Fruit fly (Drosophila melanogaster) whole organism, wandering third instar larva: ENCODE data around the gene Sirt4.
A peak's percentile ranks its signal among the peaks of the same experiment; 100 is the strongest.

Experiments used
- Abd-B ChIP-seq: fragments of >200 bp; optimal IDR thresholded peaks from 2 replicates; lab custom pipeline; 2017; ENCODE audit warnings: missing biosample characterization, missing genetic modification characterization
- CG32264 ChIP-seq: fragments of 200-800 bp; sonication (Bioruptor generic); optimal IDR thresholded peaks from 2 replicates; lab custom pipeline; 2016; ENCODE audit warnings: missing biosample characterization, missing genetic modification characterization
- CG9705 ChIP-seq: fragments of 200-800 bp; sonication (Bioruptor generic); optimal IDR thresholded peaks from 2 replicates; lab custom pipeline; 2018; ENCODE audit warnings: missing biosample characterization, mild to moderate bottlenecking, missing genetic modification characterization
- Dfd ChIP-seq: fragments of >200 bp; optimal IDR thresholded peaks from 2 replicates; lab custom pipeline; 2017; ENCODE audit warnings: missing biosample characterization, missing genetic modification characterization
- Dif ChIP-seq: fragments of 200-275, 200-300 bp; sonication (Bioruptor generic); optimal IDR thresholded peaks from 2 replicates; lab custom pipeline; 2018; ENCODE audit warnings: missing biosample characterization, missing genetic modification characterization; ENCODE audit not compliant: partially characterized antibody
- GATAd ChIP-seq: sonication (Bioruptor generic); optimal IDR thresholded peaks from 2 replicates; lab custom pipeline; 2016; ENCODE audit warnings: missing biosample characterization, missing genetic modification characterization
- HLH106 ChIP-seq: fragments of 200-800 bp; optimal IDR thresholded peaks from 3 replicates; lab custom pipeline; 2019; ENCODE audit warnings: missing biosample characterization, mild to moderate bottlenecking, missing genetic modification characterization, moderate library complexity
- Hr78 ChIP-seq: fragments of >200 bp; optimal IDR thresholded peaks from 2 replicates; lab custom pipeline; 2017; ENCODE audit warnings: missing biosample characterization, missing genetic modification characterization
- Hr83 ChIP-seq: fragments of 200-300 bp; sonication (Bioruptor generic); optimal IDR thresholded peaks from 2 replicates; lab custom pipeline; 2016; ENCODE audit warnings: missing biosample characterization, mild to moderate bottlenecking, missing genetic modification characterization, moderate library complexity; ENCODE audit not compliant: poor library complexity, severe bottlenecking
- Jra ChIP-seq: sonication (Bioruptor generic); optimal IDR thresholded peaks from 2 replicates; lab custom pipeline; 2016; ENCODE audit warnings: missing biosample characterization, missing genetic modification characterization
- Mio ChIP-seq: sonication (Bioruptor generic); optimal IDR thresholded peaks from 2 replicates; lab custom pipeline; 2016; ENCODE audit warnings: missing biosample characterization, missing genetic modification characterization
- OdsH ChIP-seq: fragments of 200-800 bp; sonication (Bioruptor generic); optimal IDR thresholded peaks from 2 replicates; lab custom pipeline; 2016; ENCODE audit warnings: missing biosample characterization, mild to moderate bottlenecking, missing genetic modification characterization
- Rel ChIP-seq, 2 experiments: fragments of 200-800 bp; sonication (Bioruptor generic) in 1 of 2; optimal IDR thresholded peaks; 2 replicates in 1 of 2; 3 replicates in 1 of 2; lab custom pipeline; 2016 to 2019; ENCODE audit warnings: mild to moderate bottlenecking in 2 of 2, missing biosample characterization in 2 of 2, missing genetic modification characterization in 2 of 2, moderate library complexity in 1 of 2
- Sp1 ChIP-seq: fragments of 200-800 bp; sonication (Bioruptor generic); optimal IDR thresholded peaks from 3 replicates; lab custom pipeline; 2019; ENCODE audit warnings: missing biosample characterization, mild to moderate bottlenecking, missing genetic modification characterization, moderate library complexity
- Vsx2 ChIP-seq: fragments of 200-300, 225-300 bp; sonication (Bioruptor generic); optimal IDR thresholded peaks from 2 replicates; lab custom pipeline; 2018; ENCODE audit warnings: missing biosample characterization, missing genetic modification characterization; ENCODE audit not compliant: partially characterized antibody
- br ChIP-seq: fragments of 200-800 bp; sonication (Bioruptor generic); optimal IDR thresholded peaks from 2 replicates; lab custom pipeline; 2016; ENCODE audit warnings: missing biosample characterization, missing genetic modification characterization
- dl ChIP-seq, 2 experiments: fragments of 175-275, 200-275 bp in 1 of 2; fragments of 200-275 bp in 1 of 2; sonication (Bioruptor generic); optimal IDR thresholded peaks; lab custom pipeline; 2018; ENCODE audit warnings: mild to moderate bottlenecking in 2 of 2, missing biosample characterization in 2 of 2, missing genetic modification characterization in 2 of 2, moderate library complexity in 2 of 2; ENCODE audit not compliant: partially characterized antibody in 2 of 2, insufficient read depth in 1 of 2
- dmrt93B ChIP-seq: fragments of 200-800 bp; sonication (Bioruptor generic); optimal IDR thresholded peaks from 2 replicates; lab custom pipeline; 2018; ENCODE audit warnings: missing biosample characterization, mild to moderate bottlenecking, missing genetic modification characterization
- dsf ChIP-seq: sonication (Bioruptor generic); optimal IDR thresholded peaks from 2 replicates; lab custom pipeline; 2016; ENCODE audit warnings: missing biosample characterization, missing genetic modification characterization, borderline replicate concordance
- ey ChIP-seq: fragments of 200-800 bp; sonication (Bioruptor generic); optimal IDR thresholded peaks from 2 replicates; lab custom pipeline; 2016; ENCODE audit warnings: missing biosample characterization, missing genetic modification characterization
- foxo ChIP-seq, 2 experiments: fragments of 200-800 bp; sonication (Bioruptor generic); optimal IDR thresholded peaks; 2 replicates in 1 of 2; 3 replicates in 1 of 2; lab custom pipeline; 2016 to 2017; ENCODE audit warnings: missing biosample characterization in 2 of 2, missing genetic modification characterization in 2 of 2
- fru ChIP-seq: fragments of 200-800 bp; sonication (Bioruptor generic); optimal IDR thresholded peaks from 3 replicates; lab custom pipeline; 2016; ENCODE audit warnings: missing biosample characterization, mild to moderate bottlenecking, missing genetic modification characterization
- h ChIP-seq: fragments of 200-800 bp; sonication (Bioruptor generic); optimal IDR thresholded peaks from 3 replicates; lab custom pipeline; 2016; ENCODE audit warnings: missing biosample characterization, mild to moderate bottlenecking, missing genetic modification characterization
- jim ChIP-seq: fragments of 175-275, 200-325 bp; sonication (Bioruptor generic); optimal IDR thresholded peaks from 2 replicates; lab custom pipeline; 2016; ENCODE audit warnings: missing biosample characterization, mild to moderate bottlenecking, missing genetic modification characterization
- lola ChIP-seq: fragments of >200 bp; optimal IDR thresholded peaks from 2 replicates; lab custom pipeline; 2017; ENCODE audit warnings: missing biosample characterization, missing genetic modification characterization
- psq ChIP-seq: fragments of 200-800 bp; sonication (Bioruptor generic); optimal IDR thresholded peaks from 3 replicates; lab custom pipeline; 2017; ENCODE audit warnings: missing biosample characterization, mild to moderate bottlenecking, missing genetic modification characterization, moderate library complexity
- rgr ChIP-seq: fragments of 200-800 bp; sonication (Bioruptor generic); optimal IDR thresholded peaks from 3 replicates; lab custom pipeline; 2016; ENCODE audit warnings: missing biosample characterization, mild to moderate bottlenecking, missing genetic modification characterization
- sage ChIP-seq: fragments of 200-800 bp; sonication (Bioruptor generic); optimal IDR thresholded peaks from 2 replicates; lab custom pipeline; 2016; ENCODE audit warnings: missing biosample characterization, mild to moderate bottlenecking, missing genetic modification characterization
- sv ChIP-seq: fragments of 200-800 bp; sonication (Bioruptor generic); optimal IDR thresholded peaks from 3 replicates; lab custom pipeline; 2016; ENCODE audit warnings: missing biosample characterization, missing genetic modification characterization
- tai ChIP-seq: sonication (Bioruptor generic); optimal IDR thresholded peaks from 2 replicates; lab custom pipeline; 2016; ENCODE audit warnings: missing biosample characterization, missing genetic modification characterization
- usp ChIP-seq: fragments of >200 bp; optimal IDR thresholded peaks from 2 replicates; lab custom pipeline; 2017; ENCODE audit warnings: missing biosample characterization, missing genetic modification characterization
- woc ChIP-seq: sonication (Bioruptor generic); optimal IDR thresholded peaks from 2 replicates; lab custom pipeline; 2016; ENCODE audit warnings: missing biosample characterization, mild to moderate bottlenecking, missing genetic modification characterization

Gene Sirt4

DNA sequence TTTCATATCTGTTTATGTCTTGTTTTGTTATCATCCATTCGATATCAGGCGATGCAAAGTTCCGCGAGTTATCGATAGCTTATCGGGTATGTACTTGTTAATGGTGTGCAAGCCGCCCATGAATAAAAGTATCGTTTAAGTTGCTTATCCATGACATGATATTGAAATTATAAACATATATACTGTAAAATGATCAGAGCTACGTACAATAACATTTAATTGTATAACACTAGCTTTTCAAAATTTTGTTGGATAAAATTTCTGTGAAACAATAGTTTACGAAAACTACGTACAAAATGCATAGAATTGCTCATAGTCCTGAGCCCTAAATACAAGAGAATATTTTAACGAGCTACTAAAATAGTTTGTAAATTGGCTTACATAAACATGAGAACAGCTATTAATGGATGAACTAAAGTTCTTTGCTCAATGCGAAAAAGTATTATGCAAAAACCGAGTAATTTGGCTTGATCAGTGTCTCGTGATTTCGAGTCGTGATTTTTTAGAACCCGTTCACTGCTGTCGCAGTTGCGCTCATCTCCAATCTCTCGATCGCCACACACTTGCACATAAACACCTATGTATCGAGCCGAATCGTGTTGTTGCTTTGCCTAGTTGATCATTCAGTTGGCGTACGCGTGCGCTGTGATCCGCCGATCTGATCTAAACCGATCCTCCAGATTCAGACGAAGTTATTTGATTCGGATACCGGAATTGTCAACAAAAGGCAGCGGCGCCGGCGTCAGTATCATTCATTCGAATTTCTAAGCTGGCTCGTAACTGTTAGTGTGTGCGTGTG lies 23.9 kb upstream of the Sirt4 start, which contains the start of the genes PGAP1 and cv (continued):
- TF ChIP-seq Sp1 (GFP tag; lab: Kevin White, UChicago) (peak; percentile 55), Mio (GFP tag; lab: Kevin White, UChicago) (no peak), dl (GFP tag; optimal IDR thresholded peaks at IDR 0.05; lab: Kevin White, UChicago; ENCODE audit: insufficient read depth in 1 of 2, partially characterized antibody in 2 of 2) (no peak)

- no peak for TF ChIP-seq psq (GFP tag; lab: Kevin White, UChicago)
- TF ChIP-seq fru (GFP tag; lab: Kevin White, UChicago): no peak
- no peak for TF ChIP-seq Mio (GFP tag; lab: Kevin White, UChicago)
- no peak for TF ChIP-seq usp (GFP tag; lab: Kevin White, UChicago)
- no peak for TF ChIP-seq CG32264 (GFP tag; lab: Kevin White, UChicago)
- no peak for TF ChIP-seq Rel (GFP tag; optimal IDR thresholded peaks at IDR 0.05; lab: Kevin White, UChicago)
- no peak for TF ChIP-seq Rel (tag; optimal IDR thresholded peaks at IDR 0.05; lab: Kevin White, UChicago)
- no peak for TF ChIP-seq HLH106 (tag; lab: Kevin White, UChicago)
- TF ChIP-seq CG9705 (GFP tag; lab: Kevin White, UChicago): no peak
- TF ChIP-seq Abd-B (GFP tag; lab: Kevin White, UChicago): no peak
- TF ChIP-seq foxo (GFP tag; optimal IDR thresholded peaks at IDR 0.05; lab: Kevin White, UChicago): no peak
- TF ChIP-seq Hr78 (GFP tag; lab: Kevin White, UChicago): no peak
- no peak for TF ChIP-seq Hr83 (GFP tag; lab: Kevin White, UChicago)
- no peak for TF ChIP-seq rgr
- no peak for TF ChIP-seq GATAd (GFP tag; lab: Kevin White, UChicago)
- no peak for TF ChIP-seq dmrt93B (GFP tag; lab: Kevin White, UChicago)
Measured at dm6 chrX:5682940-5683339, 17.2 kb upstream of the Sirt4 start, which contains the start of gene CG42449. TSS of gene CG42449 (plus strand) at chrX:5683240.

dm6 chrX:5679933-5680667 lies 14.4 kb upstream of the Sirt4 start, which contains the start of the genes Tre1 and Gr5a:
TSS of gene Tre1 (minus strand) at chrX:5679977.
TSS of gene Gr5a (plus strand) at chrX:5680617.
- TF ChIP-seq lola (GFP tag; lab: Kevin White, UChicago): no peak
- TF ChIP-seq Abd-B (GFP tag; lab: Kevin White, UChicago): no peak
- TF ChIP-seq h (GFP tag; lab: Kevin White, UChicago): no peak
- TF ChIP-seq Rel (GFP tag; optimal IDR thresholded peaks at IDR 0.05; lab: Kevin White, UChicago): no peak
- TF ChIP-seq Rel (tag; optimal IDR thresholded peaks at IDR 0.05; lab: Kevin White, UChicago): no peak
- TF ChIP-seq dsf (GFP tag; lab: Kevin White, UChicago): no peak
- no peak for TF ChIP-seq tai (GFP tag; lab: Kevin White, UChicago)
- no peak for TF ChIP-seq sage
- no peak for TF ChIP-seq Vsx2 (GFP tag; lab: Kevin White, UChicago)
- TF ChIP-seq ey (GFP tag; lab: Kevin White, UChicago): no peak
- no peak for TF ChIP-seq OdsH (GFP tag; lab: Kevin White, UChicago)
- no peak for TF ChIP-seq Dif (GFP tag; lab: Kevin White, UChicago)
- no peak for TF ChIP-seq Hr78 (GFP tag; lab: Kevin White, UChicago)
- TF ChIP-seq HLH106 (tag; lab: Kevin White, UChicago): no peak
- TF ChIP-seq sv (GFP tag; lab: Kevin White, UChicago): no peak
- TF ChIP-seq usp (GFP tag; lab: Kevin White, UChicago): no peak
- TF ChIP-seq, all 38 proteins: peak for 0

- TF ChIP-seq OdsH (GFP tag; lab: Kevin White, UChicago) (peak; percentile 77), fru (GFP tag; lab: Kevin White, UChicago) (peak; percentile 80), Sp1 (GFP tag; lab: Kevin White, UChicago) (peak; percentile 72), lola (GFP tag; lab: Kevin White, UChicago) (no peak), h (GFP tag; lab: Kevin White, UChicago) (peak; percentile 75), rgr (peak; percentile 70), HLH106 (tag; lab: Kevin White, UChicago) (peak; percentile 61), jim (GFP tag; lab: Kevin White, UChicago) (peak; percentile 71), br (GFP tag; lab: Kevin White, UChicago) (peak; percentile 64), Hr83 (GFP tag; lab: Kevin White, UChicago) (no peak), dl (GFP tag; optimal IDR thresholded peaks at IDR 0.05; lab: Kevin White, UChicago; ENCODE audit: insufficient read depth in 1 of 2, partially characterized antibody in 2 of 2) (no peak), Jra (GFP tag; lab: Kevin White, UChicago) (peak; percentile 55), foxo (GFP tag; optimal IDR thresholded peaks at IDR 0.05; lab: Kevin White, UChicago) (peak in 1 of 2 experiments; percentile 84), CG32264 (GFP tag; lab: Kevin White, UChicago) (peak; percentile 21), psq (GFP tag; lab: Kevin White, UChicago) (peak; percentile 67), Mio (GFP tag; lab: Kevin White, UChicago) (no peak), ey (GFP tag; lab: Kevin White, UChicago) (peak; percentile 77), woc (GFP tag; lab: Kevin White, UChicago) (peak; percentile 74), CG9705 (GFP tag; lab: Kevin White, UChicago) (peak; percentile 15), Dfd (GFP tag; lab: Kevin White, UChicago) (peak; percentile 35), dmrt93B (GFP tag; lab: Kevin White, UChicago) (peak; percentile 46)
- TF ChIP-seq, all 38 proteins: peak for 17
Measured at dm6 chrX:5679079-5679932, 13.6 kb upstream of the Sirt4 start.
